Fruit fly (Drosophila melanogaster): ENCODE data around the gene CG11334.

CG11334 gene

dm6 chr3R:31443455-31443854, 19.4 kb downstream of the CG11334 start (continued):
- TF ChIP-seq HLH4C (GFP tag; IDR thresholded peaks at IDR 0.05; ENCODE audit: partially characterized antibody) (no peak), Bdp1 (GFP tag; optimal IDR thresholded peaks at IDR 0.05) (no peak), C15 (GFP tag; IDR thresholded peaks at IDR 0.05) (no peak), fd3F (GFP tag; optimal IDR thresholded peaks at IDR 0.05) (no peak), Xrp1 (GFP tag; IDR thresholded peaks at IDR 0.05) (0 out of 2 replicates have a peak, but pooled peaks have one; percentile 15), CG6689 (GFP tag; IDR thresholded peaks at IDR 0.05) (0 out of 2 replicates have a peak, but pooled peaks have one; percentile 20), CG7357 (GFP tag; IDR thresholded peaks at IDR 0.05) (no peak), CG2120 (GFP tag; optimal IDR thresholded peaks at IDR 0.05) (no peak), emc (GFP tag; optimal IDR thresholded peaks at IDR 0.05) (no peak), CG17186 (GFP tag; optimal IDR thresholded peaks at IDR 0.05) (no peak), kay (GFP tag; optimal IDR thresholded peaks at IDR 0.05) (no peak), CG1792 (GFP tag; optimal IDR thresholded peaks at IDR 0.05) (no peak), zen2 (GFP tag; IDR thresholded peaks at IDR 0.05; ENCODE audit: partially characterized antibody) (no peak), NFAT (GFP tag; IDR thresholded peaks at IDR 0.05) (no peak), zen (tag; optimal IDR thresholded peaks at IDR 0.05) (no peak), CG18476 (GFP tag; optimal IDR thresholded peaks at IDR 0.05) (no peak), Dip2 (GFP tag; IDR thresholded peaks at IDR 0.05) (no peak), CG4707 (GFP tag; optimal IDR thresholded peaks at IDR 0.05) (no peak), lmd (GFP tag; IDR thresholded peaks at IDR 0.05) (peak; percentile 31; the same call in 1 of the 2 replicates), vvl (GFP tag; IDR thresholded peaks at IDR 0.05) (peak; percentile 33; the same call in 1 of the 2 replicates), Xbp1 (GFP tag; optimal IDR thresholded peaks at IDR 0.05) (no peak), tio (GFP tag; optimal IDR thresholded peaks at IDR 0.05) (no peak), Dek (tag; optimal IDR thresholded peaks at IDR 0.05) (no peak), H15 (GFP tag; IDR thresholded peaks at IDR 0.05) (no peak), CG32772 (GFP tag; IDR thresholded peaks at IDR 0.05) (peak; percentile 19; the same call in 1 of the 2 replicates), unpg (GFP tag; optimal IDR thresholded peaks at IDR 0.05) (no peak), row (GFP tag; IDR thresholded peaks at IDR 0.05) (0 out of 3 replicates have a peak, but pooled peaks have one; percentile 24), dmrt99B (tag; optimal IDR thresholded peaks at IDR 0.05) (peak; percentile 7), Hr3 (GFP tag; optimal IDR thresholded peaks at IDR 0.05) (no peak), ap (GFP tag; IDR thresholded peaks at IDR 0.05) (no peak), HLH3B (GFP tag; IDR thresholded peaks at IDR 0.05) (peak; percentile 16; the same call in 1 of the 2 replicates), az2 (GFP tag; optimal IDR thresholded peaks at IDR 0.05) (peak; percentile 20), sens (GFP tag) (peak; percentile 85), bowl (GFP tag; IDR thresholded peaks at IDR 0.05) (no peak), CG17359 (tag; optimal IDR thresholded peaks at IDR 0.05) (peak; percentile 11), yki (optimal IDR thresholded peaks at IDR 0.05) (no peak), ci (GFP tag; IDR thresholded peaks at IDR 0.05) (0 out of 3 replicates have a peak, but pooled peaks have one; percentile 55), sna (GFP tag; IDR thresholded peaks at IDR 0.05; ENCODE audit: partially characterized antibody) (no peak), Ssrp (tag; optimal IDR thresholded peaks at IDR 0.05) (no peak), klu (GFP tag; IDR thresholded peaks at IDR 0.05) (no peak), PHDP (tag; optimal IDR thresholded peaks at IDR 0.05) (no peak), croc (GFP tag; conservative IDR thresholded peaks at IDR 0.05) (no peak), CG31224 (GFP tag; IDR thresholded peaks at IDR 0.05) (no peak), CG11696 (GFP tag; IDR thresholded peaks at IDR 0.05) (no peak), ash1 (GFP tag; optimal IDR thresholded peaks at IDR 0.05) (no peak), CG15514 (GFP tag; optimal IDR thresholded peaks at IDR 0.05) (no peak), gem (tag; optimal IDR thresholded peaks at IDR 0.05) (peak; percentile 28), NC2α (GFP tag; optimal IDR thresholded peaks at IDR 0.05) (no peak), CG12299 (tag; optimal IDR thresholded peaks at IDR 0.05) (no peak), CG17829 (tag; optimal IDR thresholded peaks at IDR 0.05) (no peak), prd (optimal IDR thresholded peaks at IDR 0.05) (no peak), prd (GFP tag; IDR thresholded peaks at IDR 0.05) (peak; percentile 51; the same call in 2 of the 3 replicates), p53 (GFP tag; optimal IDR thresholded peaks at IDR 0.05) (no peak)
